Worm (Caenorhabditis elegans) whole organism, young adult: ENCODE results near the gene srv-17.

Experiments
- B0035.1 ChIP-seq: sonication (generic microtip); optimal IDR thresholded peaks from 2 replicates; lab custom pipeline; 2016; ENCODE audit warnings: missing genetic modification characterization, mild to moderate bottlenecking, missing compliant biosample characterization, missing genotype, missing genetic modification reagents
- C06A6.2 ChIP-seq: fragments of 200-800 bp; sonication (Bioruptor generic); conservative IDR thresholded peaks from 2 replicates; pipeline ENCODE4 v1.3.6; 2022; ENCODE audit warnings: missing genetic modification characterization, missing compliant biosample characterization
- D2030.7 ChIP-seq: fragments of 200-800 bp; sonication (Bioruptor generic); IDR thresholded peaks from 2 replicates; pipeline ENCODE4 v1.3.6; 2022; ENCODE audit warnings: missing genetic modification reagents, missing genetic modification characterization, missing compliant biosample characterization
- F10E7.11 ChIP-seq: sonication (generic microtip); optimal IDR thresholded peaks from 2 replicates; lab custom pipeline; 2017; ENCODE audit warnings: mild to moderate bottlenecking, missing genetic modification characterization, moderate library complexity, missing compliant biosample characterization
- F33H1.4 ChIP-seq: fragments of 200-800 bp; sonication (Bioruptor generic); IDR thresholded peaks from 2 replicates; pipeline ENCODE4 v1.3.6; 2022; ENCODE audit warnings: missing genetic modification reagents, missing genetic modification characterization, missing compliant biosample characterization
- F37B4.10 ChIP-seq: fragments of 200-800 bp; sonication (Bioruptor generic); IDR thresholded peaks from 2 replicates; pipeline ENCODE4 v1.3.6; 2022; ENCODE audit warnings: missing genetic modification characterization, missing compliant biosample characterization
- F39B2.1 ChIP-seq: fragments of 200-800 bp; sonication (Bioruptor generic); IDR thresholded peaks from 2 replicates; pipeline ENCODE4 v1.3.6; 2022; ENCODE audit warnings: missing genetic modification reagents, missing genetic modification characterization, missing compliant biosample characterization
- F49E8.2 ChIP-seq: sonication (generic microtip); optimal IDR thresholded peaks from 3 replicates; lab custom pipeline; 2017; ENCODE audit warnings: missing genetic modification characterization, mild to moderate bottlenecking, missing compliant biosample characterization, antibody characterized with exemption, moderate library complexity; ENCODE audit not compliant: insufficient read depth
- F55B11.4 ChIP-seq: sonication (generic microtip); optimal IDR thresholded peaks from 2 replicates; lab custom pipeline; 2016; ENCODE audit warnings: missing compliant biosample characterization, missing genetic modification characterization, borderline replicate concordance; ENCODE audit not compliant: insufficient read depth
- F57C9.4 ChIP-seq: sonication (generic microtip); optimal IDR thresholded peaks from 2 replicates; lab custom pipeline; 2017; ENCODE audit warnings: mild to moderate bottlenecking, missing genetic modification characterization, missing compliant biosample characterization
- K12H6.12 ChIP-seq: fragments of 200-800 bp; sonication (Bioruptor generic); optimal IDR thresholded peaks from 2 replicates; lab custom pipeline; 2018; ENCODE audit warnings: mild to moderate bottlenecking, missing genetic modification characterization, missing compliant biosample characterization
- T07F8.4 ChIP-seq: sonication (generic microtip); optimal IDR thresholded peaks from 2 replicates; lab custom pipeline; 2016; ENCODE audit warnings: mild to moderate bottlenecking, missing genetic modification characterization, moderate library complexity, missing compliant biosample characterization
- Y53F4B.3 ChIP-seq: fragments of 200-800 bp; sonication (Bioruptor generic); IDR thresholded peaks from 2 replicates; pipeline ENCODE4 v1.3.6; 2022; ENCODE audit warnings: missing genetic modification reagents, missing genetic modification characterization, missing compliant biosample characterization
- Y53G8AR.9 ChIP-seq: fragments of 200-800 bp; sonication (Bioruptor generic); conservative IDR thresholded peaks from 2 replicates; pipeline ENCODE4 v1.3.6; 2022; ENCODE audit warnings: missing genetic modification reagents, missing genetic modification characterization, missing compliant biosample characterization
- aptf-3 ChIP-seq: fragments of 200-800 bp; sonication (Bioruptor generic); IDR thresholded peaks from 2 replicates; pipeline ENCODE4 v1.3.6; 2022; ENCODE audit warnings: missing genetic modification characterization, missing compliant biosample characterization
- atf-7 ChIP-seq: sonication (generic microtip); optimal IDR thresholded peaks from 2 replicates; lab custom pipeline; 2017; ENCODE audit warnings: mild to moderate bottlenecking, missing genetic modification characterization, missing compliant biosample characterization
- attf-3 ChIP-seq: fragments of 200-800 bp; sonication (Bioruptor generic); conservative IDR thresholded peaks from 2 replicates; pipeline ENCODE4 v1.3.6; 2022; ENCODE audit warnings: missing genetic modification reagents, missing genetic modification characterization, missing compliant biosample characterization
- attf-5 ChIP-seq: fragments of 200-800 bp; sonication (Bioruptor generic); optimal IDR thresholded peaks from 2 replicates; lab custom pipeline; 2018; ENCODE audit warnings: mild to moderate bottlenecking, missing genetic modification characterization, missing compliant biosample characterization
- attf-6 ChIP-seq: fragments of 200-800 bp; sonication (Bioruptor generic); IDR thresholded peaks from 2 replicates; pipeline ENCODE4 v1.3.6; 2022; ENCODE audit warnings: missing genetic modification reagents, missing genetic modification characterization, missing compliant biosample characterization
- bed-2 ChIP-seq: fragments of 200-800 bp; sonication (Bioruptor generic); IDR thresholded peaks from 2 replicates; pipeline ENCODE4 v1.3.6; 2022; ENCODE audit warnings: missing genetic modification reagents, missing genetic modification characterization, missing compliant biosample characterization
- ccch-3 ChIP-seq: fragments of 200-800 bp; sonication (Bioruptor generic); optimal IDR thresholded peaks from 2 replicates; lab custom pipeline; 2018; ENCODE audit warnings: mild to moderate bottlenecking, missing genetic modification characterization, missing compliant biosample characterization
- cebp-2 ChIP-seq: fragments of 200-800 bp; sonication (Bioruptor generic); IDR thresholded peaks from 2 replicates; pipeline ENCODE4 v1.3.6; 2022; ENCODE audit warnings: missing genetic modification characterization, missing compliant biosample characterization
- gei-17 ChIP-seq: fragments of 200-800 bp; sonication (Bioruptor generic); optimal IDR thresholded peaks from 2 replicates; lab custom pipeline; 2018; ENCODE audit warnings: mild to moderate bottlenecking, missing genetic modification characterization, missing compliant biosample characterization
- hmg-1.2 ChIP-seq: fragments of 200-800 bp; sonication (Bioruptor generic); IDR thresholded peaks from 2 replicates; pipeline ENCODE4 v1.3.6; 2022; ENCODE audit warnings: missing genetic modification reagents, missing genetic modification characterization, missing compliant biosample characterization
- lin-40 ChIP-seq: sonication (generic microtip); optimal IDR thresholded peaks from 2 replicates; lab custom pipeline; 2016; ENCODE audit warnings: missing genetic modification characterization, mild to moderate bottlenecking, missing compliant biosample characterization, missing genotype, missing genetic modification reagents
- lir-1 ChIP-seq: fragments of 200-800 bp; sonication (Bioruptor generic); conservative IDR thresholded peaks from 2 replicates; pipeline ENCODE4 v1.3.6; 2022; ENCODE audit warnings: missing genetic modification reagents, missing genetic modification characterization, missing compliant biosample characterization
- madf-10 ChIP-seq: sonication (generic microtip); optimal IDR thresholded peaks from 2 replicates; lab custom pipeline; 2016; ENCODE audit warnings: mild to moderate bottlenecking, missing genetic modification characterization, missing compliant biosample characterization
- madf-8 ChIP-seq: fragments of 200-800 bp; sonication (Bioruptor generic); conservative IDR thresholded peaks from 2 replicates; pipeline ENCODE4 v1.3.6; 2022; ENCODE audit warnings: missing genetic modification reagents, missing genetic modification characterization, missing compliant biosample characterization
- nfya-1 ChIP-seq: sonication (generic microtip); optimal IDR thresholded peaks from 2 replicates; lab custom pipeline; 2017; ENCODE audit warnings: antibody characterized with exemption, missing compliant biosample characterization, missing genetic modification characterization, borderline replicate concordance; ENCODE audit not compliant: insufficient read depth
- nfya-2 ChIP-seq: fragments of 200-800 bp; sonication (Bioruptor generic); IDR thresholded peaks from 2 replicates; pipeline ENCODE4 v1.3.6; 2022; ENCODE audit warnings: missing genetic modification reagents, missing genetic modification characterization, missing compliant biosample characterization
- nfyb-1 ChIP-seq: fragments of 200-800 bp; sonication (Bioruptor generic); IDR thresholded peaks from 2 replicates; pipeline ENCODE4 v1.3.6; 2022; ENCODE audit warnings: missing genetic modification reagents, missing genetic modification characterization, missing compliant biosample characterization
- pbrm-1 ChIP-seq: fragments of 200-800 bp; sonication (Bioruptor generic); IDR thresholded peaks from 2 replicates; pipeline ENCODE4 v1.3.6; 2022; ENCODE audit warnings: missing genetic modification reagents, missing genetic modification characterization, missing compliant biosample characterization
- pha-4 ChIP-seq: fragments of 150-350 bp; sonication (generic microtip); optimal IDR thresholded peaks from 2 replicates; lab custom pipeline; 2014; ENCODE audit warnings: missing biosample characterization, missing genetic modification reagents, missing genetic modification characterization
- rcor-1 ChIP-seq: fragments of 200-800 bp; sonication (Bioruptor generic); IDR thresholded peaks from 2 replicates; pipeline ENCODE4 v1.3.6; 2022; ENCODE audit warnings: missing genetic modification reagents, missing genetic modification characterization, missing compliant biosample characterization
- repo-1 ChIP-seq: sonication (generic microtip); optimal IDR thresholded peaks from 2 replicates; lab custom pipeline; 2017; ENCODE audit warnings: mild to moderate bottlenecking, missing genetic modification characterization, missing compliant biosample characterization
- snpc-1.1 ChIP-seq: sonication (generic microtip); optimal IDR thresholded peaks from 2 replicates; lab custom pipeline; 2017; ENCODE audit warnings: missing genetic modification characterization, mild to moderate bottlenecking, missing compliant biosample characterization, antibody characterized with exemption, moderate library complexity, missing genotype, missing genetic modification reagents; ENCODE audit not compliant: insufficient read depth
- snpc-4 ChIP-seq, 5 experiments: fragments of 150-350 bp in 1 of 5; sonication (generic microtip) in 4 of 5; optimal IDR thresholded peaks; 2 replicates each; lab custom pipeline; 2014 to 2018; ENCODE audit warnings: missing genetic modification characterization in 5 of 5, missing biosample characterization in 3 of 5, antibody characterized with exemption in 2 of 5, mild to moderate bottlenecking in 2 of 5, missing compliant biosample characterization in 2 of 5, missing genotype in 2 of 5, moderate library complexity in 2 of 5, missing genetic modification reagents in 1 of 5
- tbp1 ChIP-seq: fragments of 200-800 bp; sonication (Bioruptor generic); optimal IDR thresholded peaks from 2 replicates; lab custom pipeline; 2018; ENCODE audit warnings: mild to moderate bottlenecking, missing genetic modification characterization, missing compliant biosample characterization
- unc-62 ChIP-seq: fragments of 150-350 bp; optimal IDR thresholded peaks from 2 replicates; lab custom pipeline; 2014; ENCODE audit warnings: missing biosample characterization, missing genetic modification reagents, missing genetic modification characterization
- ztf-22 ChIP-seq: fragments of 200-800 bp; sonication (Bioruptor generic); optimal IDR thresholded peaks from 2 replicates; lab custom pipeline; 2018; ENCODE audit warnings: mild to moderate bottlenecking, missing genetic modification characterization, moderate library complexity, missing compliant biosample characterization
- ztf-3 ChIP-seq: fragments of 200-800 bp; sonication (Bioruptor generic); optimal IDR thresholded peaks from 2 replicates; lab custom pipeline; 2018; ENCODE audit warnings: mild to moderate bottlenecking, missing genetic modification characterization, missing compliant biosample characterization

Gene srv-17

ce11 chrIV:5834182-5834581 lies 35.8 kb downstream of the srv-17 start:
- TF ChIP-seq hmg-1.2 (GFP tag; lab: Robert Waterston, UW) (no peak), unc-62 (GFP tag; lab: Kevin White, UChicago) (no peak), atf-7 (tag; lab: Kevin White, UChicago) (no peak), F57C9.4 (tag; lab: Kevin White, UChicago) (no peak), madf-10 (tag; lab: Kevin White, UChicago) (no peak), snpc-1.1 (no peak), K12H6.12 (tag; lab: Kevin White, UChicago) (no peak), ztf-3 (GFP tag; lab: Kevin White, UChicago) (no peak), rcor-1 (no peak), F55B11.4 (tag; lab: Kevin White, UChicago) (no peak), madf-8 (GFP tag; lab: Robert Waterston, UW) (no peak), C06A6.2 (GFP tag; lab: Robert Waterston, UW) (no peak), lin-40 (tag; lab: Kevin White, UChicago) (no peak), cebp-2 (GFP tag; lab: Robert Waterston, UW) (no peak), attf-3 (GFP tag; lab: Robert Waterston, UW) (no peak)

ce11 chrIV:5832801-5833200 lies 37.2 kb downstream of the srv-17 start:
- TF ChIP-seq B0035.1 (tag; lab: Kevin White, UChicago) (no peak), D2030.7 (GFP tag; lab: Robert Waterston, UW) (peak; percentile 79), F49E8.2 (tag; lab: Kevin White, UChicago) (peak; percentile 15), repo-1 (tag; lab: Kevin White, UChicago) (no peak), tbp1 (GFP tag; lab: Kevin White, UChicago) (peak; percentile 46), snpc-4 (GFP tag; optimal IDR thresholded peaks at IDR 0.05; lab: Kevin White, UChicago) (peak; percentile 56), snpc-4 (tag; optimal IDR thresholded peaks at IDR 0.05; lab: Kevin White, UChicago) (peak; percentile 49 to 93 (median 84)), attf-6 (GFP tag; lab: Robert Waterston, UW) (peak; percentile 74), pbrm-1 (GFP tag; lab: Robert Waterston, UW) (0 out of 2 replicates have a peak, but pooled peaks have one; percentile 11), snpc-1.1 (peak; percentile 85), aptf-3 (GFP tag; lab: Robert Waterston, UW) (no peak)

- no peak for TF ChIP-seq pha-4 (tag; lab: Kevin White, UChicago)
- TF ChIP-seq nfya-2 (GFP tag; lab: Robert Waterston, UW): no peak
- TF ChIP-seq attf-5 (GFP tag; lab: Kevin White, UChicago): no peak
- TF ChIP-seq ztf-22 (GFP tag; lab: Kevin White, UChicago): no peak
- no peak for TF ChIP-seq F37B4.10 (GFP tag; lab: Robert Waterston, UW)
- TF ChIP-seq D2030.7 (GFP tag; lab: Robert Waterston, UW): no peak
- no peak for TF ChIP-seq Y53F4B.3
- TF ChIP-seq F10E7.11 (tag; lab: Kevin White, UChicago): no peak
- no peak for TF ChIP-seq snpc-1.1
- TF ChIP-seq F39B2.1 (GFP tag; lab: Robert Waterston, UW): no peak
- no peak for TF ChIP-seq F33H1.4 (GFP tag; lab: Robert Waterston, UW)
- no peak for TF ChIP-seq nfyb-1 (GFP tag; lab: Robert Waterston, UW)
- no peak for TF ChIP-seq bed-2 (GFP tag; lab: Robert Waterston, UW)
- no peak for TF ChIP-seq Y53G8AR.9 (GFP tag; lab: Robert Waterston, UW)
- TF ChIP-seq lir-1 (GFP tag; lab: Robert Waterston, UW): no peak
- TF ChIP-seq F55B11.4 (tag; lab: Kevin White, UChicago): no peak
- TF ChIP-seq T07F8.4 (tag; lab: Kevin White, UChicago): no peak
- TF ChIP-seq nfya-1 (tag; lab: Kevin White, UChicago): no peak
- no peak for TF ChIP-seq gei-17 (GFP tag; lab: Kevin White, UChicago)
- no peak for TF ChIP-seq ccch-3 (GFP tag; lab: Kevin White, UChicago)
- TF ChIP-seq, all 124 proteins: peak for 0
These were observed 45.5 kb downstream of the srv-17 start, which contains the start of gene egal-1 for ce11 chrIV:5824493-5824892. egal-1 (plus strand) TSS chrIV:5824793.
